Worm (Caenorhabditis elegans): Measurements from ENCODE around the gene H25K10.2.

ce11 chrIV:16167941-16168340, 42.9 kb downstream of the H25K10.2 start:
- TF ChIP-seq dao-5 (tag; optimal IDR thresholded peaks at IDR 0.05) (no peak), him-1 (tag; optimal IDR thresholded peaks at IDR 0.05) (no peak)

Data from whole organism, L4/young adult.